Worm (Caenorhabditis elegans) whole organism, L1 larva: ENCODE results near the gene K11D12.13.

Source experiments
- C04F5.9 ChIP-seq: sonication (generic microtip); optimal IDR thresholded peaks from 2 replicates; lab custom pipeline; 2016; ENCODE audit warnings: missing genetic modification characterization, missing compliant biosample characterization
- C16A3.4 ChIP-seq: fragments of 150-350 bp; optimal IDR thresholded peaks from 2 replicates; lab custom pipeline; 2014; ENCODE audit warnings: missing biosample characterization, missing genetic modification characterization
- alr-1 ChIP-seq: fragments of 200-800 bp; sonication (Bioruptor generic); optimal IDR thresholded peaks from 2 replicates; lab custom pipeline; 2018; ENCODE audit warnings: borderline replicate concordance, mild to moderate bottlenecking, missing genetic modification characterization, missing compliant biosample characterization
- ceh-82 ChIP-seq, 3 experiments: fragments of 150-350 bp in 1 of 3; sonication (generic microtip) in 2 of 3; optimal IDR thresholded peaks; 2 replicates each; lab custom pipeline; 2014 to 2017; ENCODE audit warnings: missing biosample characterization in 3 of 3, missing genetic modification characterization in 3 of 3
- ceh-88 ChIP-seq: fragments of 200-800 bp; sonication (Bioruptor generic); IDR thresholded peaks from 2 replicates; pipeline ENCODE4 v1.3.6; 2022; ENCODE audit warnings: missing genetic modification characterization, missing compliant biosample characterization
- ces-1 ChIP-seq: fragments of 150-350 bp; optimal IDR thresholded peaks from 2 replicates; lab custom pipeline; 2014; ENCODE audit warnings: missing biosample characterization, missing genetic modification reagents, missing genetic modification characterization
- dsc-1 ChIP-seq: sonication (generic microtip); optimal IDR thresholded peaks from 2 replicates; lab custom pipeline; 2016; ENCODE audit warnings: mild to moderate bottlenecking, missing genetic modification characterization, missing compliant biosample characterization
- efl-1 ChIP-seq, 4 experiments: fragments of 150-350 bp; optimal IDR thresholded peaks in 3 of 4; peaks in 1 of 4; 1 replicate in 1 of 4; 2 replicates in 3 of 4; lab custom pipeline; 2014; ENCODE audit warnings: missing biosample characterization in 2 of 4, missing genetic modification characterization in 2 of 4, missing genetic modification reagents in 2 of 4
- egl-13 ChIP-seq: sonication (generic microtip); optimal IDR thresholded peaks from 2 replicates; lab custom pipeline; 2016; ENCODE audit warnings: missing genotype, missing genetic modification reagents, missing genetic modification characterization, missing compliant biosample characterization
- elt-2 ChIP-seq: sonication (generic microtip); optimal IDR thresholded peaks from 2 replicates; lab custom pipeline; 2016; ENCODE audit warnings: missing genetic modification characterization, mild to moderate bottlenecking, inconsistent platforms, missing compliant biosample characterization, missing genetic modification reagents
- ets-5 ChIP-seq: fragments of 200-800 bp; sonication (Bioruptor generic); IDR thresholded peaks from 2 replicates; pipeline ENCODE4 v1.3.6; 2022; ENCODE audit warnings: missing genetic modification characterization, missing compliant biosample characterization
- fkh-8 ChIP-seq: sonication (generic microtip); optimal IDR thresholded peaks from 2 replicates; lab custom pipeline; 2016; ENCODE audit warnings: mild to moderate bottlenecking, missing genetic modification characterization, missing compliant biosample characterization
- grh-1 ChIP-seq: fragments of 200-800 bp; sonication (Bioruptor generic); IDR thresholded peaks from 2 replicates; pipeline ENCODE4 v1.3.6; 2022; ENCODE audit warnings: missing genetic modification reagents, missing genetic modification characterization, missing compliant biosample characterization
- hlh-17 ChIP-seq: fragments of 200-800 bp; sonication (Bioruptor generic); optimal IDR thresholded peaks from 2 replicates; lab custom pipeline; 2018; ENCODE audit warnings: missing genetic modification characterization, mild to moderate bottlenecking, missing compliant biosample characterization, moderate library complexity, borderline replicate concordance
- hlh-4 ChIP-seq: sonication (generic microtip); optimal IDR thresholded peaks from 2 replicates; lab custom pipeline; 2016; ENCODE audit warnings: mild to moderate bottlenecking, missing genetic modification characterization, missing compliant biosample characterization
- irx-1 ChIP-seq: sonication (generic microtip); optimal IDR thresholded peaks from 2 replicates; lab custom pipeline; 2016; ENCODE audit warnings: missing genetic modification characterization, missing compliant biosample characterization
- lin-35 ChIP-seq, 2 experiments: fragments of 150-350 bp; optimal IDR thresholded peaks; 2 replicates each; lab custom pipeline; 2014; ENCODE audit warnings: missing biosample characterization in 2 of 2, missing genetic modification characterization in 2 of 2, missing genetic modification reagents in 2 of 2
- lin-39 ChIP-seq: fragments of 150-350 bp; optimal IDR thresholded peaks from 2 replicates; lab custom pipeline; 2014; ENCODE audit warnings: missing biosample characterization, missing genetic modification reagents, missing genetic modification characterization
- lir-3 ChIP-seq: sonication (generic microtip); optimal IDR thresholded peaks from 2 replicates; lab custom pipeline; 2016; ENCODE audit warnings: mild to moderate bottlenecking, missing genetic modification characterization, moderate library complexity, missing compliant biosample characterization; ENCODE audit not compliant: poor library complexity
- mef-2 ChIP-seq: fragments of 150-350 bp; optimal IDR thresholded peaks from 2 replicates; lab custom pipeline; 2014; ENCODE audit warnings: missing biosample characterization, missing genetic modification characterization
- mep-1 ChIP-seq: fragments of 150-350 bp; optimal IDR thresholded peaks from 2 replicates; lab custom pipeline; 2014; ENCODE audit warnings: missing biosample characterization, missing genetic modification characterization
- nhr-85 ChIP-seq: sonication (generic microtip); peaks from one replicate; lab custom pipeline; 2016; ENCODE audit warnings: missing genetic modification characterization, inconsistent platforms, missing compliant biosample characterization
- pag-3 ChIP-seq: sonication (generic microtip); optimal IDR thresholded peaks from 2 replicates; lab custom pipeline; 2017; ENCODE audit warnings: missing genetic modification characterization, mild to moderate bottlenecking, missing compliant biosample characterization, antibody characterized with exemption, borderline replicate concordance; ENCODE audit not compliant: insufficient read depth
- pqm-1 ChIP-seq: sonication (generic microtip); optimal IDR thresholded peaks from 3 replicates; lab custom pipeline; 2017; ENCODE audit warnings: missing biosample characterization, missing genetic modification characterization
- snu-23 ChIP-seq: sonication (generic microtip); optimal IDR thresholded peaks from 2 replicates; lab custom pipeline; 2016; ENCODE audit warnings: missing genetic modification characterization, missing compliant biosample characterization
- sup-37 ChIP-seq: fragments of 200-800 bp; sonication (Bioruptor generic); optimal IDR thresholded peaks from 2 replicates; lab custom pipeline; 2018; ENCODE audit warnings: mild to moderate bottlenecking, missing genetic modification characterization, missing compliant biosample characterization
- tbx-2 ChIP-seq: sonication (generic microtip); optimal IDR thresholded peaks from 2 replicates; lab custom pipeline; 2016; ENCODE audit warnings: missing genetic modification characterization, missing compliant biosample characterization
- unc-98 ChIP-seq: fragments of 200-800 bp; sonication (Bioruptor generic); IDR thresholded peaks from 2 replicates; pipeline ENCODE4 v1.3.6; 2022; ENCODE audit warnings: missing genetic modification characterization, missing compliant biosample characterization
- xbp-1 ChIP-seq: sonication (generic microtip); optimal IDR thresholded peaks from 2 replicates; lab custom pipeline; 2016; ENCODE audit warnings: missing genetic modification characterization, missing compliant biosample characterization
- zag-1 ChIP-seq: fragments of 150-350 bp; optimal IDR thresholded peaks from 2 replicates; lab custom pipeline; 2014; ENCODE audit warnings: missing biosample characterization, missing genetic modification characterization
- ztf-11 ChIP-seq, 2 experiments: sonication (generic microtip); optimal IDR thresholded peaks; 2 replicates each; lab custom pipeline; 2016 to 2017; ENCODE audit warnings: missing genetic modification characterization in 2 of 2, missing biosample characterization in 1 of 2, missing compliant biosample characterization in 1 of 2

K11D12.13 gene

ce11 chrV:5033099-5033498 lies at the start of gene K11D12.13:
K11D12.13 (plus strand) TSS chrV:5033399.
- TF ChIP-seq hlh-17 (GFP tag; lab: Kevin White, UChicago) (no peak), ces-1 (no peak), alr-1 (tag; lab: Kevin White, UChicago) (no peak), snu-23 (GFP tag; lab: Kevin White, UChicago) (no peak), irx-1 (tag; lab: Kevin White, UChicago) (no peak), lin-39 (tag; lab: Kevin White, UChicago) (no peak), sup-37 (GFP tag; lab: Kevin White, UChicago) (no peak), zag-1 (tag; lab: Kevin White, UChicago) (no peak), fkh-8 (tag; lab: Kevin White, UChicago) (no peak)

ce11 chrV:4987097-4987496 lies 46.1 kb upstream of the K11D12.13 start, which contains the start of gene ncx-8:
ncx-8 (minus strand) TSS chrV:4987197.
- TF ChIP-seq C16A3.4 (no peak), ztf-11 (tag; optimal IDR thresholded peaks at IDR 0.05; lab: Kevin White, UChicago) (no peak), efl-1 (optimal IDR thresholded peaks at IDR 0.05; lab: Kevin White, UChicago) (no peak), efl-1 (GFP tag; optimal IDR thresholded peaks at IDR 0.05 in 1 of 2; lab: Kevin White, UChicago) (peak in 1 of 2 experiments; percentile 60)
- TF ChIP-seq, all 84 proteins: peak for 1

- TF ChIP-seq dsc-1 (tag; lab: Kevin White, UChicago): no peak
- no peak for TF ChIP-seq xbp-1 (tag; lab: Kevin White, UChicago)
- TF ChIP-seq pqm-1 (tag; lab: Kevin White, UChicago): no peak
- no peak for TF ChIP-seq mef-2 (tag; lab: Kevin White, UChicago)
- no peak for TF ChIP-seq ceh-82 (tag; optimal IDR thresholded peaks at IDR 0.05; lab: Kevin White, UChicago)
- no peak for TF ChIP-seq mep-1 (tag; lab: Kevin White, UChicago)
- no peak for TF ChIP-seq hlh-4 (tag; lab: Kevin White, UChicago)
- no peak for TF ChIP-seq egl-13 (tag; lab: Kevin White, UChicago)
- no peak for TF ChIP-seq nhr-85
- no peak for TF ChIP-seq pag-3 (tag; lab: Kevin White, UChicago)
- no peak for TF ChIP-seq C04F5.9 (tag; lab: Kevin White, UChicago)
- TF ChIP-seq, all 84 proteins: peak for 0
Measured at ce11 chrV:4995155-4995554, 38.0 kb upstream of the K11D12.13 start, which contains the start of gene ncx-9. ncx-9 (minus strand) TSS chrV:4995255.

ce11 chrV:5000406-5000805 lies 32.8 kb upstream of the K11D12.13 start, which contains the start of gene ugt-7:
ugt-7 (minus strand) TSS chrV:5000566.
- TF ChIP-seq elt-2 (tag; lab: Kevin White, UChicago): peak; percentile 48
- TF ChIP-seq ets-5 (GFP tag; lab: Robert Waterston, UW): no peak
- no peak for TF ChIP-seq tbx-2 (tag; lab: Kevin White, UChicago)
- TF ChIP-seq lir-3 (tag; lab: Kevin White, UChicago): no peak
- TF ChIP-seq ceh-82 (tag; optimal IDR thresholded peaks at IDR 0.05; lab: Kevin White, UChicago): no peak
- no peak for TF ChIP-seq lin-35 (GFP tag; optimal IDR thresholded peaks at IDR 0.05; lab: Kevin White, UChicago)
- TF ChIP-seq ceh-88: no peak
- TF ChIP-seq, all 84 proteins: peak for 1

ce11 chrV:5001386-5001785 lies 31.8 kb upstream of the K11D12.13 start, which contains the start of gene srr-8:
srr-8 (plus strand) TSS chrV:5001686.
- TF ChIP-seq unc-98 (GFP tag; lab: Robert Waterston, UW) (no peak), grh-1 (GFP tag; lab: Robert Waterston, UW) (no peak), ztf-11 (tag; optimal IDR thresholded peaks at IDR 0.05; lab: Kevin White, UChicago) (no peak)
- TF ChIP-seq, all 84 proteins: peak for 0
